Worm (Caenorhabditis elegans): ENCODE data around the gene C27D9.2.

DNA sequence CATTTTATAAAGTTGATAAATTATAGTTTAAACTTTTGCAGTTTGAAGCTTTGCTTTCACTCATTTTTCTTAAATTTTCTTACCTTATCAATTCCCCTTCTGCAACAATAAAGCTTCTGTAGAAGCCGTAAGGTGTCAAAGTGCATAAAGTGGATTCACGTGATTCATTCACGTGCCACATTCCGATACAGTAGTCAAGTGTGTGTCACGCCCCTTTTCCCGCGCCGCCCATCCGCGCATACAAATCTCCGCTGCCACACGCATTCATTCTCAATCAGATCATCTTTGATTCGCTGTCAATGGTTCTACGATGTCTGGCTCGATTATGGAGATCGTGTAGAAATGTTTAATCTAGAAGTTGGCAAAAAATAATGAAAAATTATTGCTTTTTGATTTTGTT, 9.6 kb downstream of the C27D9.2 start:
- no peak for TF ChIP-seq tbx-2 (tag; optimal IDR thresholded peaks at IDR 0.05)
- TF ChIP-seq nhr-76 (tag; optimal IDR thresholded peaks at IDR 0.05), result no peak
- TF ChIP-seq snpc-4 (tag; optimal IDR thresholded peaks at IDR 0.05), result no peak
- no peak for TF ChIP-seq nhr-77 (tag; optimal IDR thresholded peaks at IDR 0.05)
- no peak for TF ChIP-seq nhr-12 (tag; optimal IDR thresholded peaks at IDR 0.05)
- no peak for TF ChIP-seq zag-1 (tag; optimal IDR thresholded peaks at IDR 0.05)
- peak; percentile 51 for TF ChIP-seq nfya-1 (tag; optimal IDR thresholded peaks at IDR 0.05; ENCODE audit: insufficient read depth)
- TF ChIP-seq lin-15B (tag; optimal IDR thresholded peaks at IDR 0.05), result no peak
